Worm (Caenorhabditis elegans): ENCODE data around the gene nspb-12.

The nspb-12 gene

ce11 chrIII:5594350-5594749 lies 25.8 kb upstream of the nspb-12 start:
- TF ChIP-seq nhr-23 (tag; optimal IDR thresholded peaks at IDR 0.05) (no peak), alr-1 (tag; optimal IDR thresholded peaks at IDR 0.05) (no peak), lin-13 (GFP tag; optimal IDR thresholded peaks at IDR 0.05) (no peak), unc-62 (GFP tag; optimal IDR thresholded peaks at IDR 0.05) (no peak), nhr-77 (tag; optimal IDR thresholded peaks at IDR 0.05) (no peak), ztf-11 (tag; optimal IDR thresholded peaks at IDR 0.05) (no peak), fos-1 (tag; optimal IDR thresholded peaks at IDR 0.05) (peak; percentile 19), ama-1 (optimal IDR thresholded peaks at IDR 0.05) (no peak), nhr-6 (tag; optimal IDR thresholded peaks at IDR 0.05) (no peak), gmeb-1 (tag; optimal IDR thresholded peaks at IDR 0.05) (no peak), zag-1 (tag; optimal IDR thresholded peaks at IDR 0.05) (no peak), sma-3 (GFP tag; optimal IDR thresholded peaks at IDR 0.05) (peak; percentile 43), snpc-4 (tag; optimal IDR thresholded peaks at IDR 0.05) (no peak), unc-55 (GFP tag; optimal IDR thresholded peaks at IDR 0.05) (no peak), nhr-237 (tag; optimal IDR thresholded peaks at IDR 0.05) (no peak), sma-9 (GFP tag; optimal IDR thresholded peaks at IDR 0.05) (peak; percentile 7), sma-9 (tag; optimal IDR thresholded peaks at IDR 0.05) (no peak), ceh-16 (tag; optimal IDR thresholded peaks at IDR 0.05) (no peak), sem-4 (tag; optimal IDR thresholded peaks at IDR 0.05) (no peak), elt-1 (tag; optimal IDR thresholded peaks at IDR 0.05) (no peak), peb-1 (tag; optimal IDR thresholded peaks at IDR 0.05) (no peak), nhr-25 (tag; optimal IDR thresholded peaks at IDR 0.05) (peak; percentile 71), nhr-21 (tag; optimal IDR thresholded peaks at IDR 0.05) (peak; percentile 30), unc-39 (tag; optimal IDR thresholded peaks at IDR 0.05) (no peak), egl-27 (tag; optimal IDR thresholded peaks at IDR 0.05) (no peak), nhr-12 (tag; optimal IDR thresholded peaks at IDR 0.05) (no peak)

- no peak for TF ChIP-seq mdl-1 (tag; optimal IDR thresholded peaks at IDR 0.05)
- peak; percentile 17 for TF ChIP-seq snpc-4 (tag; optimal IDR thresholded peaks at IDR 0.05)
- TF ChIP-seq crh-2 (tag; optimal IDR thresholded peaks at IDR 0.05) = peak; percentile 57
- TF ChIP-seq nhr-129 (tag; optimal IDR thresholded peaks at IDR 0.05) = peak; percentile 28
- peak; percentile 89 for TF ChIP-seq unc-55 (GFP tag; optimal IDR thresholded peaks at IDR 0.05)
- no peak for TF ChIP-seq nhr-10 (tag; optimal IDR thresholded peaks at IDR 0.05)
- TF ChIP-seq lin-13 (GFP tag; optimal IDR thresholded peaks at IDR 0.05) = peak; percentile 77
- TF ChIP-seq unc-39 (tag; optimal IDR thresholded peaks at IDR 0.05) = no peak
- TF ChIP-seq fos-1 (tag; optimal IDR thresholded peaks at IDR 0.05) = peak; percentile 17
- TF ChIP-seq lsy-2 (tag; optimal IDR thresholded peaks at IDR 0.05) = peak; percentile 29 to 85
- peak; percentile 33 for TF ChIP-seq blmp-1 (tag; optimal IDR thresholded peaks at IDR 0.05; ENCODE audit: insufficient read depth)
- peak; percentile 84 for TF ChIP-seq C34F6.9 (tag; optimal IDR thresholded peaks at IDR 0.05)
- TF ChIP-seq sma-3 (GFP tag; optimal IDR thresholded peaks at IDR 0.05) = peak; percentile 57
- TF ChIP-seq nhr-25 (tag; optimal IDR thresholded peaks at IDR 0.05) = peak; percentile 23
- TF ChIP-seq R02D3.7 (tag; optimal IDR thresholded peaks at IDR 0.05) = peak; percentile 53
- TF ChIP-seq ceh-16 (tag; optimal IDR thresholded peaks at IDR 0.05) = peak; percentile 4
- TF ChIP-seq nhr-21 (tag; optimal IDR thresholded peaks at IDR 0.05) = peak; percentile 16
- TF ChIP-seq ztf-11 (tag; optimal IDR thresholded peaks at IDR 0.05) = no peak
- peak; percentile 80 for TF ChIP-seq lin-11 (tag; optimal IDR thresholded peaks at IDR 0.05)
- peak; percentile 38 for TF ChIP-seq sma-9 (GFP tag; optimal IDR thresholded peaks at IDR 0.05)
- TF ChIP-seq sma-9 (tag; optimal IDR thresholded peaks at IDR 0.05) = no peak
- TF ChIP-seq gmeb-1 (tag; optimal IDR thresholded peaks at IDR 0.05) = peak; percentile 80
- no peak for TF ChIP-seq peb-1 (tag; optimal IDR thresholded peaks at IDR 0.05)
- TF ChIP-seq F13H6.1 (tag; optimal IDR thresholded peaks at IDR 0.05) = peak; percentile 6
These were observed 23.1 kb upstream of the nspb-12 start, which contains the start of the genes ddx-15 and ucr-1 for ce11 chrIII:5591668-5592149. TSS of gene ddx-15 (minus strand) at chrIII:5591718. TSS of gene ucr-1 (plus strand) at chrIII:5592135.

- TF ChIP-seq ZK546.5 (tag; optimal IDR thresholded peaks at IDR 0.05) (no peak), nhr-11 (tag; optimal IDR thresholded peaks at IDR 0.05) (no peak), Y55F3AM.14 (GFP tag; optimal IDR thresholded peaks at IDR 0.05) (no peak), aly-2 (tag; optimal IDR thresholded peaks at IDR 0.05) (no peak), nhr-237 (tag; optimal IDR thresholded peaks at IDR 0.05) (no peak), unc-39 (tag; optimal IDR thresholded peaks at IDR 0.05) (no peak), lsy-2 (tag; optimal IDR thresholded peaks at IDR 0.05) (no peak), snpc-4 (tag; optimal IDR thresholded peaks at IDR 0.05) (no peak), unc-55 (GFP tag; optimal IDR thresholded peaks at IDR 0.05) (no peak), sma-9 (GFP tag; optimal IDR thresholded peaks at IDR 0.05) (no peak), sma-9 (tag; optimal IDR thresholded peaks at IDR 0.05) (no peak), ceh-16 (tag; optimal IDR thresholded peaks at IDR 0.05) (no peak), mab-5 (tag; optimal IDR thresholded peaks at IDR 0.05) (no peak), nhr-6 (tag; optimal IDR thresholded peaks at IDR 0.05) (no peak), fos-1 (tag; optimal IDR thresholded peaks at IDR 0.05) (no peak)
These were observed 20.2 kb upstream of the nspb-12 start for ce11 chrIII:5588746-5589145.

Measured in whole organism, L2 larva.